Worm (Caenorhabditis elegans) whole organism, dauer: ENCODE results near the gene C53B7.2.
"Not testable (repeated sequence)": the region's sequence is repeated elsewhere in the genome, so short reads cannot be mapped to it uniquely, and the experiment has no call there.

Source experiments
- unc-62 ChIP-seq: sonication (generic microtip); optimal IDR thresholded peaks from 2 replicates; lab custom pipeline; 2017; ENCODE audit warnings: missing biosample characterization, missing genetic modification reagents, missing genetic modification characterization

Gene C53B7.2

DNA sequence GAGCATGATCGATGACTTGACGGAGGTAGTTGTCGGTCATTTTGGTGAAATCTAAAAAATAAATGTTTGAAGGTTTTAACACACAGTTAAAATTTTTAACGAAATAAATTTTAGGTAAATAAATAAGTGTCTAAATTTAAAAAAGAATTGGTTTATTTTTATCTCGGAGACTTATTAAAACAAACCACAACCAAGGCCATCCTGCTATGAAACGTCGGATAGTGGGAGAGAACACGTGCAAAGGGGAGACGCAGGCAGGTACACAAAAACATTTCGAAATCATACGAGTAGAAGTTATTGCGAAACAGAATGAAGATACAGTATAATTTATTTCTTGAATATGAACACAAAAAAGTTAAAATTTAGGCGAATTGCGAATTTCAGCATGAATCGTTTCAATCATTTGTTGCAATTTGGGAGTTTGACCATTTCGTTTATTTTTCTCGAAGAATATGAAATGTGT lies 9.9 kb upstream of the C53B7.2 start, which contains the start of gene F41B4.3:
Gene F41B4.3, minus strand, starts transcription at position 51 of the 463 bp plus-strand sequence.
- no peak for TF ChIP-seq unc-62

DNA sequence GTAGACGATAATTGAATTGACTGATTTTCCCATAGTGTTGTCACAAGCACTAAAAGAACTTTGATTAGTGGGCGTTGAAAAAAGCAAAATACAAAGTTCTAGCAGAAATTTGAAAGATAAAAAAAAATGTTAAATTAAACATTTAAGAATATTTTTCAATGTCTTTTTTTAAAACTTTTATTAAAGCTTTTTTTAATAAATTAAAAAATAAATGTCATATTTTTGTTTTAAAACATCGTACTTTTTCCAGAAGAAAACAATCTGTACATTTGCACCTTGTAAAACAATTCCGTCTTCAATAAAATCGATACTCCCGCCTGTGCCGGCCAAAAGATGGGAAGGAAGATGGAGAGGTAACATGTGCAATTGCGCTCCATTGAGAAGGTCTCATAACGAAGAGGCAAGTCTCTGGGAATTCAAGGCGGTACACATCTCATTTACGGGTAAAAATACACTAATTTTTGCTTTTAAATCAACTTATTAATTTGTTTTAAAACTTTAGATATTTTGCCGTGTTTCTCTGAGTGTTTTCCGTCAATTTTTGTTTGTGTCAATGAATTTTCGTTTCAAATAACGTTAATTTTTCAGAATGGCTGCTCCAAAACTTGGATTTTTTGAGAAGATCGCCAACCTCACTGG lies 5.2 kb upstream of the C53B7.2 start, which contains the start of the genes glr-6 and asg-2:
Gene glr-6, minus strand, starts transcription at position 51 of the 639 bp plus-strand sequence.
Gene asg-2, plus strand, starts transcription at position 589 of the 639 bp plus-strand sequence.
- no peak for TF ChIP-seq unc-62

DNA sequence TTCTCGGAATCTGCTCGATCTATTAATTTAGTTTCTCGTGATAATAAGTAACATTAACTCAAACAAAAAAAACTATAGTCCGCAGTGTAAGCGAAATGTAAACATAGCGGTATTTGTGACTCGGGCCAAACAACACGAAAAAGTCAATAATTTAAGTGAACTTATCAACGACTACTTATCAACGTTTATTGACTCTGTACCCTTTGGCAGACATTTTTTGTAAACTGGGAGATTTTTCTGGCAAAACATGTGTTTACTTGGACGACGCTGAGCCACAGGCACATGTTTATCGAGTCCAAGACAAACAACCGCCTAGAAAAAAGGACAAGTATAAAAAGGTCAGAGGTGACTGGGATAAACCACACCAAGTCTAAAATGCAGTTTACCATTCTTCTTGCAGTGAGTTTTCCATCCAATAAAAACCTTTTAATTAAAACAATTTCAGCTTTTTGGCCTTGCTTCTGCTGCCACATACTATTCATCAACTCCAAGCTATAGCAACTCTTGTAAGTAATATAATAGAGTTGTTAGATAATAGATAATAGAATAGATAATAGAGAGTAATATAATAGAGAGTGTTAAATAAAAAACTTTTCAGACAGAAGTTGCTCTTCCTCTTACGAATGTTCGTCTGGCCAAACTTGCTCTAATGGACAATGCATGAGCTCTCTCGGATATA lies 1.5 kb upstream of the C53B7.2 start, which contains the start of gene C53B7.3:
Gene C53B7.3, plus strand, starts transcription at position 362 of the 679 bp plus-strand sequence.
- no peak for TF ChIP-seq unc-62

DNA sequence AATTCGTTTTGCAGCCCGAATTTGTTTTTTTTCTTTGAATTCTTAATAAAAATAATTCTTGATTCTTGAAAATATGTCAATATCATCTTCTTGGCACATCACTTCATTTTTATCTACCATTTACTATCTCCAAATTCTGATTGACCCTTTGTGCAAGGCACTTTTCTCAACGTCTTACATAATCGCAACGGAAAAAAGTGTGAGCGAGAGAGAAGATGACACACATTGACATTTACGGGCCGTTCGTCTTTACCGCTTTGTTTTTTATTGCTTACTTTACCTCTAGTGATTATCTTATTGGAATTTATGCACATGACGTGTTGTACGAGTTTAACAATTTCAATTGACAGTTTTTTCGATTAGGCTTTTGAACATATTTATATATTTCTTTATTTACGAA lies 2.6 kb downstream of the C53B7.2 start:
- TF ChIP-seq unc-62: no peak

DNA sequence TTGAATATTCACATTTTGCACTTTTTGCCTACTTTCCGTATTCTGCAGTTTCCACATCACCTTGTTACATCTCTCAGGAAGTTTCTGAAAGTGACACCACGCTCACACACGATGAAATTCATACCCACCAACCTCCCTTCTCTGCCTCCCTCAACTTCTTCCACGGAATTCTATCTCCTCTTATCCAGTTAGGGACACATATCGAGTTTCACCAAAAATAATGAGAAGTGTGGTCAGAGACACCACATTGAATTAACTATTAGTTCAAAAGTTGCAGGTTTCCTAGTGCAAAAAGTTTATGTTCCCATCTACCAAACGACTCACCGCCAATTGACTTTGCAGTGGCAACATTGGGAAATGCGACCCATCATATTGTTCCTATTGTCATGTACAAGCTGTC lies 4.4 kb downstream of the C53B7.2 start:
- no peak for TF ChIP-seq unc-62

DNA sequence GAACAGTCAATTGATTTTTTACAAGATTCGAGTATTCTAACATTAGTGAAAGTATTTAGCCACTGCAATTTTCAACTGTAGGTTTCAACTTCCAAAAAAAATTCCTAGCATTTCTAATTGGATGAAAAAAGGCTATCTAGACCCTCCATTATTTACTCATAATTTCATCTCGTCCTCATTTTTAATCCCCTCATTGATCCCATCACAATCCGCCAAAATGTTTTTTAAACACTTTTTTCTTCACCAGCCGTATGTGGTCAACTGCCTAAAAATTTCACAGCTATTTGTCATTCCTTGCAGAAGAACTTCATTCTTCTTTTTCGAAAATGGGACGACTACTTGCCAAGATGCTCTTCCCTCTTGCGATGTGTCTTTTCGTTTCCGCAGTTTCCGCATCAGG lies 7.3 kb downstream of the C53B7.2 start, which contains the start of gene rig-3:
Gene rig-3, plus strand, starts transcription at position 301 of the 400 bp plus-strand sequence.
- no peak for TF ChIP-seq unc-62

DNA sequence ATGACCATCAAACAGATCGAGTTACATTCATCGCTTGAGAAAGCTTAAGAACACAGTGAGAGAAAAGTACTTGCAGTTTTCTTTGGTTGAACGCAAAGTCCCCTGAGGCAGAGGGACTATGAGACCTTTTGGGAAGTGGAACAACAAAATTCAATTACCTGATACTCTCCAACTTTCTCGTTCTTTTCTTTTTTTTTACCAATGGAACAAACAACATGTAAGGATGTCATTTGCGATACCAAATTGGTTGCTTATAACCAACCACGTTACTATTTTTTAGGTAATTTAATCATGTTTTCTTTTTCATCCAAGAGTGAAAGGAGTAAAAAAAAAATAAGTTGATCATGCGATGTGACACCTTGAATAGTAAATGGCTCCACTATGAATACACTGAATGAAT lies 10.8 kb downstream of the C53B7.2 start:
- TF ChIP-seq unc-62: no peak

DNA sequence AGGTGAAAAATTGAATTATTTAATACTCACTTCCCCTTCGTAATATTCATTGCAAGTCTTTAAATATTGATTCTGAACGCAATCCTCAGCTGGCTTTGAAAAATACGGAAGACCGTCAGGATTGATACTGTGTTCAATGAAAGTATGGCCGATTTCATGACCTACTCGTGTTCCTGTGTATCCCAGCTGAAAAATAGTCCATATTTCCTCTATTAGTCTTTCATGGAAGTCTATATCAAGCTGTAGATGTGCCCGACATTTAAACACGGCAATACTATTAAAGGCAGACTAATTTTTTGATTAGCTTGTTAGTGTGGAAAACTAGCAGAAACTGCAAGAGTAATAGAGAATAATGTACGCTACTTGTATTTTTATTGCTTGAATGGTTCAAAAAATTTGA lies 15.5 kb downstream of the C53B7.2 start:
- no peak for TF ChIP-seq unc-62

DNA sequence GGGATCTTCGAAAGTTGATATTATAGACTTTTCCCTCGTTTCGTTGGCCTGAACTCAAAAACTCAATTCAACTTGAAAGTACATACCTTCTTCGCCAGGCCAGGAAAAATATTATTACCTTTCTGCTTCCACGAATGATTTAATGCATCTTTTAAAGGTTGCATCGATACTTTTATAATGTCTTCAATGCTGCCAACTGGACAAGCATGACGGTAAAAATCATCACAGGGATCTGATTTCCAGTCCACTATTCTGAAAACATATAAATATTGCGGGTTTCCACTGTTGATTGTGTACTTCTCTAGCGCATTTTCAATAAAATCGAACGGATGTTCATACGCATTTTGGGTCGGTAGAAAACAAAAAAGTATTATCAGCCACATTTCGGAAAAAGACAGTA lies 17.0 kb downstream of the C53B7.2 start, which contains the start of gene nep-4:
Gene nep-4, minus strand, starts transcription at position 393 of the 400 bp plus-strand sequence.
- no peak for TF ChIP-seq unc-62

DNA sequence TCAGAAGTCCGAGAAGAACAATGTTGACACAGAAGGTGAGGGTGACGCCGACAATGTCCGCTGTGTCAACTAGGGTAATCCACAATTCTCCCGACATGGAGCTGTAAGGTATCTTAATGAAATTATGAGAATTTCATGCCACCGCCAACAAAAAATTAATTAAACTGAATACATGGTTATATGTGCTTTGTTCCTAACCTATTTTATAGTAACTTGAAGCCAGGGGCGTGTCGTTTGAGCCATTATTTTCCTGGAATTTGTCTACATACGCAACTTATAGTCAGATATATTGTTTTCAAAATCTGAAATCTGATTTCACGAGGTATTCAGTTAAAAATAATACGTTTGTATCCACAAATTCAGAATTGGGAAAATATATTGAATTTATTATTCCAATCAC lies 19.8 kb downstream of the C53B7.2 start, which contains the start of gene odr-10:
Gene odr-10, minus strand, starts transcription at position 101 of the 400 bp plus-strand sequence.
- TF ChIP-seq unc-62: no peak

DNA sequence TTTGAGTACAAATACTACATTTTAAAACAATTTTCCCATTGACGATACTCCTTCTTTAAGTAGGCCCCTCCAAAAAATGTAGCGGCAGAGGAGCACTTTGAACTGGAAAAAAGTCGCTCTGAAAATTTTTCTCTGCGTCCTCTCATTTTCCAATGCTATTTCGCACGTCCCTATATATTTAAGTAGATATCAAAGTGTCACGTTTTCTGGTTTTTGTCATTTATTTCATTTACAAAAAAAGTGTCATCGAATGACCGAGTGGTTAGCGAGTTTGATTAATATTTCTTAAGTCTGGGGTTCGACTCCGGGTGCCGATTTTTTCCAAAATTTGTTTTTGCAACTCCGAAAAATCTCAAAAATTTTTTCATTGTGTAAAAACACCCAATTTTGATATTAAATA lies 20.9 kb downstream of the C53B7.2 start:
- no peak for TF ChIP-seq unc-62

DNA sequence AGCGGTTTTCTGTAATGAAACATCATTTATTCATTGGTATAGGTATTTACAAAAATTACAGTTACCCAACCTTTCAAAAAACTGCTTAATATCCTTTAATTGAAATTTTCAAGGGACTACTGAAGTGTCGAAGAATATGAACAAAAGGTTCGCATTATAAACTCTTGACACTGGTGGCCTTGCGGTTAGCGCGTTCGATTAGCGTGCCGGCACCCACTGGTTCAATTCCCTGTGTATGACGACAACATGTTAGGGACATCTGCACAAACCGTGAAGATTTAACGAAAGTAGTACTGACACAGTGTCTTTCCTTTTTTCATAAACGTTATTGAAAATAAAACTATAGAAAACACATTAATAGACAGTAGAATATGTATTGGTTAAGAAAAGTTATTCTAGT lies 21.7 kb downstream of the C53B7.2 start:
- TF ChIP-seq unc-62: no peak

DNA sequence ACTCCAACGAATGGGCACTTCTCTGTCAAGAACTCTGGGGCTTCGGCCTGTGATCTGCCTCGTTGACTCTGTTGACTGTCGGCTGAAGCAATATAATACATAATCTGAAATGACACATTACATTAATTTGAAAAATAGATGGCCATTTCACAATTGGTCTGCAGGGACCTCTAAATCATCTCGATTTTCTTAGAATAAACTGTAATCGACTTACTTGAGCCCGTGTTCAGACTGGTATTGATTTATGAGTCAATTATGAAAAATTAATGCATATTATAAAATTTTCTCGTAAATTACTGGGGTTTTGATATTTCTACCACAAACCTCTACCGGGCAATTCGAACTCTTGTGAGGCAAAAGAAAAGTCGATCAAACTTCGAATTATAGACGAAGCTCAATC lies 22.6 kb downstream of the C53B7.2 start, which contains the start of gene C53B7.6:
Gene C53B7.6, minus strand, starts transcription at position 101 of the 400 bp plus-strand sequence.
- not testable (repeated sequence) for TF ChIP-seq unc-62

DNA sequence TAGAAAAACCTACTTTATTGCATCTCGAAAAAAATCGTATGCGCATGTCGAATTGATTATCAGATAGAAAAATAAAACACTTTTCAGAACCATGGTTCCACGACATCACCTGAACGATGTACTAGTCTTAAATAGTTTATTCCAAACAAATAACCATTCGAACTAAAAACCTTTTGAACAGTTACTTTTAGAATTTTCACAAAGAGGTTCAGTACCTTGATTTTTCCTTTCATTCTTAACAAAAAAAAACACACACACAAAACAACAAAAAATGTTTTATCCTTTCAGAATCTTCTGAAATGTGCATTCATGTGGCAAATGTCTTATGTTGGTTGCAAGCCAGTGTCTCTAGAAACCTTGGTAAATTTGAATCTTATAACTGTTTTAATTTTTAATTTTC lies 28.7 kb downstream of the C53B7.2 start, which contains the start of gene F41C6.4:
Gene F41C6.4, minus strand, starts transcription at position 101 of the 400 bp plus-strand sequence.
- TF ChIP-seq unc-62: no peak

DNA sequence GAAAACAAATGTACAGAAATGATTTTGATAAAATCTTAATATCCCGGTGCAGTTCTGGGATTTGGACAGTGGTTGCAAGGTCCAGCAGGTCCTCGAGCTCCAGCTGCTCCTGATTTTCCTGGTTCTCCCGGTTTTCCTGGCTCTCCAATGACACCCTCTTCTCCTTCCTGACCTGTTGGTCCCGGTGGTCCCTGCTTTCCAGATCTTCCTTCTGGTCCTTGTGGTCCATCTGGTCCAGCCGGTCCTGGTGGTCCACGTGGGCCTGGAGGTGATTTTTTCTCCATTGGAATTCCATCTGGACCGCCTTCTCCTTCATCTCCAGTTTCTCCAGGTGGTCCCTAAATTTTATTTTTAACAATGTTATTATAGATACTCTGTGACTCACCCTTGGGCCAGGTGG lies 29.2 kb downstream of the C53B7.2 start:
- TF ChIP-seq unc-62: no peak

DNA sequence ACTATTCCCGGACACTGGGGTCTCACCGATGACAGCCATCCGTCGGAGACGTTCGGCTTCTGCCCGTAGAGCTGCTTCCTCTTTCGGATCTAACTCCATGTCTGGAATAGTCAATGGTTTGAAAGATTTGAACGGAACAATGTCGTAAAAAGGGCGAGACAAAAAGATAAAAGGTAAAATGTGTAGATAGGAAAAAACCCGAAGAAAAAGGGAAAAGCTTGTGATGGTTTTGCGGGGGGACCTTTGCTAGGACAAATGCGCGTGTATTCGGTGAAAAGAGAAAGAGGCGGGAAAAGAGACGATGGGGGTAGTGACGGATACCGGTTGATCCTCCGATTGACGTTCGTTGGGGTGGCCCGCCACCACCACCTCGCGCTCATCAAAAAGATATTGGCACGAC lies 31.4 kb downstream of the C53B7.2 start, which contains the start of gene col-173:
Gene col-173, minus strand, starts transcription at position 101 of the 400 bp plus-strand sequence.
- TF ChIP-seq unc-62: no peak

DNA sequence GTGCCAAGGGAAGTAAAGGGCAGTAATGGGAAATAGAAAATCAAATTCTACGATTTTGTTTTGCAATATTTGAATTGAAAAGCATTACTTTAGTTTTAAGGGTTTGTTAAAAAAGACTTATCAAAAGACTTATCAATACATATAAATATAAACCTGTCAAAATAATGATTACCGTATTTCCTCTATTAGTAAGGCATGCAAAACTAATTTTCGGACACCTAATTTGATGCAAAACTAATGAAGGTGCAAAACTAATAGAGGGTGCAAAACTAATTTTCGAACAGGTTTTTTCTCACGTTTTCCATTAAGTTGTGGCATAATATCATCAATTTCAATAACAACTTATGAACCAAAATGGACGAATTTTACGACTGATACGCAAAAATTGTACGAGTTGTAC lies 35.8 kb downstream of the C53B7.2 start, which contains the start of gene F41C6.6:
Gene F41C6.6, minus strand, starts transcription at position 101 of the 400 bp plus-strand sequence.
- TF ChIP-seq unc-62: not testable (repeated sequence)
